Fruit fly (Drosophila melanogaster) ovary, adult (tissue): ENCODE measurements around the gene Tim8.
A peak's percentile ranks its signal among the peaks of the same experiment; 100 is the strongest.

Source experiments
- CG17801 ChIP-seq: fragments of 200-800 bp; optimal IDR thresholded peaks from 2 replicates; lab custom pipeline; 2019; ENCODE audit warnings: missing biosample characterization, mild to moderate bottlenecking, missing genetic modification characterization, moderate library complexity; ENCODE audit not compliant: partially characterized antibody

The Tim8 gene

dm6 chrX:11384023-11384444 is 15.8 kb downstream of the Tim8 start:
- no peak for TF ChIP-seq CG17801

dm6 chrX:11385498-11385897 is 17.3 kb downstream of the Tim8 start:
- TF ChIP-seq CG17801: no peak

dm6 chrX:11389494-11390447 is 21.5 kb downstream of the Tim8 start:
- TF ChIP-seq CG17801: peak; percentile 50

dm6 chrX:11390625-11391363 is 22.5 kb downstream of the Tim8 start:
- TF ChIP-seq CG17801: peak; percentile 46

dm6 chrX:11391364-11391915 is 23.2 kb downstream of the Tim8 start:
- TF ChIP-seq CG17801: no peak

dm6 chrX:11393003-11393620 is 24.9 kb downstream of the Tim8 start:
- TF ChIP-seq CG17801: no peak

- no peak for TF ChIP-seq CG17801
Measured at dm6 chrX:11404247-11404646, 36.0 kb downstream of the Tim8 start.

- no peak for TF ChIP-seq CG17801
Measured at dm6 chrX:11409647-11410046, 41.4 kb downstream of the Tim8 start, which contains the start of gene CG15196. Gene CG15196 (plus strand): TSS chrX:11409947.

- TF ChIP-seq CG17801: no peak
Measured at dm6 chrX:11413090-11413489, 44.8 kb downstream of the Tim8 start, which contains the start of gene Gr10b. Gene Gr10b (minus strand): TSS chrX:11413190.

dm6 chrX:11417322-11417721 is 49.1 kb downstream of the Tim8 start, which contains the start of the genes Gr10a and Or10a:
Gene Gr10a (minus strand): TSS chrX:11417422.
Gene Or10a (minus strand): TSS chrX:11417422.
- TF ChIP-seq CG17801: no peak
